Worm (Caenorhabditis elegans) whole organism, L1 larva: ENCODE measurements around the gene Y6E2A.7.

Source experiments
- C04F5.9 ChIP-seq: sonication (generic microtip); optimal IDR thresholded peaks from 2 replicates; lab custom pipeline; 2016; ENCODE audit warnings: missing genetic modification characterization, missing compliant biosample characterization
- C34B4.2 ChIP-seq: sonication (generic microtip); optimal IDR thresholded peaks from 2 replicates; lab custom pipeline; 2017; ENCODE audit warnings: mild to moderate bottlenecking, missing genetic modification characterization, missing compliant biosample characterization
- F16B12.6 ChIP-seq: fragments of 150-350 bp; optimal IDR thresholded peaks from 2 replicates; lab custom pipeline; 2014; ENCODE audit warnings: missing biosample characterization, missing genetic modification characterization
- aha-1 ChIP-seq: fragments of 150-350 bp; optimal IDR thresholded peaks from 2 replicates; lab custom pipeline; 2014; ENCODE audit warnings: missing biosample characterization, missing genetic modification characterization
- aly-2 ChIP-seq: fragments of 150-350 bp; optimal IDR thresholded peaks from 2 replicates; lab custom pipeline; 2014; ENCODE audit warnings: missing biosample characterization, missing genetic modification characterization
- ama-1 ChIP-seq: fragments of 150-350 bp; optimal IDR thresholded peaks from 2 replicates; lab custom pipeline; 2014
- blmp-1 ChIP-seq: fragments of 150-350 bp; optimal IDR thresholded peaks from 2 replicates; lab custom pipeline; 2014; ENCODE audit warnings: missing biosample characterization, missing genetic modification characterization
- ceh-82 ChIP-seq, 3 experiments: fragments of 150-350 bp in 1 of 3; sonication (generic microtip) in 2 of 3; optimal IDR thresholded peaks; 2 replicates each; lab custom pipeline; 2014 to 2017; ENCODE audit warnings: missing biosample characterization in 3 of 3, missing genetic modification characterization in 3 of 3
- ceh-88 ChIP-seq: fragments of 200-800 bp; sonication (Bioruptor generic); IDR thresholded peaks from 2 replicates; pipeline ENCODE4 v1.3.6; 2022; ENCODE audit warnings: missing genetic modification characterization, missing compliant biosample characterization
- dpl-1 ChIP-seq, 3 experiments: fragments of 150-350 bp in 2 of 3; sonication (generic microtip) in 1 of 3; optimal IDR thresholded peaks; 2 replicates each; lab custom pipeline; 2014 to 2017; ENCODE audit warnings: missing biosample characterization in 3 of 3, missing genetic modification characterization in 3 of 3, missing genetic modification reagents in 3 of 3
- dsc-1 ChIP-seq: sonication (generic microtip); optimal IDR thresholded peaks from 2 replicates; lab custom pipeline; 2016; ENCODE audit warnings: mild to moderate bottlenecking, missing genetic modification characterization, missing compliant biosample characterization
- efl-3 ChIP-seq: fragments of 200-800 bp; sonication (Bioruptor generic); optimal IDR thresholded peaks from 2 replicates; lab custom pipeline; 2018; ENCODE audit warnings: mild to moderate bottlenecking, missing genetic modification characterization, missing compliant biosample characterization
- egl-13 ChIP-seq: sonication (generic microtip); optimal IDR thresholded peaks from 2 replicates; lab custom pipeline; 2016; ENCODE audit warnings: missing genotype, missing genetic modification reagents, missing genetic modification characterization, missing compliant biosample characterization
- elt-2 ChIP-seq: sonication (generic microtip); optimal IDR thresholded peaks from 2 replicates; lab custom pipeline; 2016; ENCODE audit warnings: missing genetic modification characterization, mild to moderate bottlenecking, inconsistent platforms, missing compliant biosample characterization, missing genetic modification reagents
- elt-3 ChIP-seq, 6 experiments: fragments of 150-350 bp in 1 of 6; sonication (generic microtip); optimal IDR thresholded peaks; 2 replicates each; lab custom pipeline; 2017 to 2018; ENCODE audit warnings: missing biosample characterization in 6 of 6, missing genetic modification characterization in 6 of 6, inconsistent platforms in 1 of 6
- fkh-10 ChIP-seq: sonication (generic microtip); optimal IDR thresholded peaks from 2 replicates; lab custom pipeline; 2017; ENCODE audit warnings: missing biosample characterization, missing genetic modification reagents, missing genetic modification characterization
- fkh-8 ChIP-seq: sonication (generic microtip); optimal IDR thresholded peaks from 2 replicates; lab custom pipeline; 2016; ENCODE audit warnings: mild to moderate bottlenecking, missing genetic modification characterization, missing compliant biosample characterization
- fos-1 ChIP-seq: fragments of 150-350 bp; optimal IDR thresholded peaks from 2 replicates; lab custom pipeline; 2014; ENCODE audit warnings: missing biosample characterization, missing genetic modification characterization
- grh-1 ChIP-seq: fragments of 200-800 bp; sonication (Bioruptor generic); IDR thresholded peaks from 2 replicates; pipeline ENCODE4 v1.3.6; 2022; ENCODE audit warnings: missing genetic modification reagents, missing genetic modification characterization, missing compliant biosample characterization
- hlh-17 ChIP-seq: fragments of 200-800 bp; sonication (Bioruptor generic); optimal IDR thresholded peaks from 2 replicates; lab custom pipeline; 2018; ENCODE audit warnings: missing genetic modification characterization, mild to moderate bottlenecking, missing compliant biosample characterization, moderate library complexity, borderline replicate concordance
- irx-1 ChIP-seq: sonication (generic microtip); optimal IDR thresholded peaks from 2 replicates; lab custom pipeline; 2016; ENCODE audit warnings: missing genetic modification characterization, missing compliant biosample characterization
- isw-1 ChIP-seq: fragments of 200-800 bp; sonication (Bioruptor generic); IDR thresholded peaks from 2 replicates; pipeline ENCODE4 v1.3.6; 2022; ENCODE audit warnings: missing genetic modification characterization, missing compliant biosample characterization
- jun-1 ChIP-seq: fragments of 150-350 bp; optimal IDR thresholded peaks from 2 replicates; lab custom pipeline; 2014; ENCODE audit warnings: missing biosample characterization, missing genetic modification reagents, missing genetic modification characterization
- lin-13 ChIP-seq: fragments of 150-350 bp; optimal IDR thresholded peaks from 2 replicates; lab custom pipeline; 2014; ENCODE audit warnings: missing biosample characterization, missing genetic modification reagents, missing genetic modification characterization
- lin-14 ChIP-seq: fragments of 200-800 bp; sonication (Bioruptor generic); optimal IDR thresholded peaks from 2 replicates; lab custom pipeline; 2018; ENCODE audit warnings: mild to moderate bottlenecking, missing genetic modification characterization, moderate library complexity, missing compliant biosample characterization
- lin-35 ChIP-seq, 2 experiments: fragments of 150-350 bp; optimal IDR thresholded peaks; 2 replicates each; lab custom pipeline; 2014; ENCODE audit warnings: missing biosample characterization in 2 of 2, missing genetic modification characterization in 2 of 2, missing genetic modification reagents in 2 of 2
- lin-39 ChIP-seq: fragments of 150-350 bp; optimal IDR thresholded peaks from 2 replicates; lab custom pipeline; 2014; ENCODE audit warnings: missing biosample characterization, missing genetic modification reagents, missing genetic modification characterization
- lir-3 ChIP-seq: sonication (generic microtip); optimal IDR thresholded peaks from 2 replicates; lab custom pipeline; 2016; ENCODE audit warnings: mild to moderate bottlenecking, missing genetic modification characterization, moderate library complexity, missing compliant biosample characterization; ENCODE audit not compliant: poor library complexity
- lsy-2 ChIP-seq, 2 experiments: fragments of 150-350 bp; optimal IDR thresholded peaks; 2 replicates each; lab custom pipeline; 2014; ENCODE audit warnings: missing biosample characterization in 2 of 2, missing genetic modification characterization in 2 of 2
- mab-9 ChIP-seq: fragments of 200-800 bp; sonication (Bioruptor generic); IDR thresholded peaks from 2 replicates; pipeline ENCODE4 v1.3.6; 2022; ENCODE audit warnings: missing genetic modification reagents, missing genetic modification characterization, missing compliant biosample characterization
- mdl-1 ChIP-seq, 2 experiments: fragments of 150-350 bp; optimal IDR thresholded peaks; 2 replicates each; lab custom pipeline; 2014 to 2017; ENCODE audit warnings: missing biosample characterization in 2 of 2, missing genetic modification characterization in 2 of 2, inconsistent platforms in 1 of 2
- mep-1 ChIP-seq: fragments of 150-350 bp; optimal IDR thresholded peaks from 2 replicates; lab custom pipeline; 2014; ENCODE audit warnings: missing biosample characterization, missing genetic modification characterization
- nhr-12 ChIP-seq: sonication (generic microtip); optimal IDR thresholded peaks from 2 replicates; lab custom pipeline; 2017; ENCODE audit warnings: missing biosample characterization, missing genetic modification characterization
- nhr-20 ChIP-seq: sonication (generic microtip); optimal IDR thresholded peaks from 2 replicates; lab custom pipeline; 2016; ENCODE audit warnings: mild to moderate bottlenecking, missing genetic modification characterization, missing compliant biosample characterization
- nhr-237 ChIP-seq: fragments of 150-350 bp; optimal IDR thresholded peaks from 2 replicates; lab custom pipeline; 2014; ENCODE audit warnings: missing biosample characterization, missing genetic modification characterization
- nhr-47 ChIP-seq: sonication (generic microtip); optimal IDR thresholded peaks from 2 replicates; lab custom pipeline; 2016; ENCODE audit warnings: mild to moderate bottlenecking, missing genetic modification characterization, moderate library complexity, missing compliant biosample characterization
- nhr-84 ChIP-seq: sonication (generic microtip); optimal IDR thresholded peaks from 2 replicates; lab custom pipeline; 2017; ENCODE audit warnings: missing biosample characterization, missing genetic modification characterization
- pqm-1 ChIP-seq: sonication (generic microtip); optimal IDR thresholded peaks from 3 replicates; lab custom pipeline; 2017; ENCODE audit warnings: missing biosample characterization, missing genetic modification characterization
- rnt-1 ChIP-seq: sonication (generic microtip); optimal IDR thresholded peaks from 2 replicates; lab custom pipeline; 2016; ENCODE audit warnings: mild to moderate bottlenecking, missing genetic modification characterization, moderate library complexity, missing compliant biosample characterization
- skn-1 ChIP-seq: fragments of 150-350 bp; optimal IDR thresholded peaks from 2 replicates; lab custom pipeline; 2014; ENCODE audit warnings: missing biosample characterization, missing genetic modification characterization
- snpc-4 ChIP-seq: fragments of 150-350 bp; optimal IDR thresholded peaks from 2 replicates; lab custom pipeline; 2014; ENCODE audit warnings: missing biosample characterization, missing genetic modification characterization
- snu-23 ChIP-seq: sonication (generic microtip); optimal IDR thresholded peaks from 2 replicates; lab custom pipeline; 2016; ENCODE audit warnings: missing genetic modification characterization, missing compliant biosample characterization
- sox-4 ChIP-seq: sonication (generic microtip); optimal IDR thresholded peaks from 2 replicates; lab custom pipeline; 2016; ENCODE audit warnings: missing genetic modification characterization, missing compliant biosample characterization
- swsn-7 ChIP-seq: sonication (generic microtip); optimal IDR thresholded peaks from 2 replicates; lab custom pipeline; 2016; ENCODE audit warnings: missing genetic modification characterization, missing compliant biosample characterization
- tbx-2 ChIP-seq: sonication (generic microtip); optimal IDR thresholded peaks from 2 replicates; lab custom pipeline; 2016; ENCODE audit warnings: missing genetic modification characterization, missing compliant biosample characterization
- unc-30 ChIP-seq: sonication (generic microtip); optimal IDR thresholded peaks from 2 replicates; lab custom pipeline; 2017; ENCODE audit warnings: missing biosample characterization, missing genetic modification characterization
- unc-62 ChIP-seq: fragments of 150-350 bp; optimal IDR thresholded peaks from 2 replicates; lab custom pipeline; 2014; ENCODE audit warnings: missing biosample characterization, missing genetic modification reagents, missing genetic modification characterization
- unc-86 ChIP-seq: sonication (generic microtip); optimal IDR thresholded peaks from 2 replicates; lab custom pipeline; 2016; ENCODE audit warnings: missing genetic modification characterization, missing compliant biosample characterization
- unc-98 ChIP-seq: fragments of 200-800 bp; sonication (Bioruptor generic); IDR thresholded peaks from 2 replicates; pipeline ENCODE4 v1.3.6; 2022; ENCODE audit warnings: missing genetic modification characterization, missing compliant biosample characterization
- xbp-1 ChIP-seq: sonication (generic microtip); optimal IDR thresholded peaks from 2 replicates; lab custom pipeline; 2016; ENCODE audit warnings: missing genetic modification characterization, missing compliant biosample characterization
- zag-1 ChIP-seq: fragments of 150-350 bp; optimal IDR thresholded peaks from 2 replicates; lab custom pipeline; 2014; ENCODE audit warnings: missing biosample characterization, missing genetic modification characterization
- ztf-11 ChIP-seq, 2 experiments: sonication (generic microtip); optimal IDR thresholded peaks; 2 replicates each; lab custom pipeline; 2016 to 2017; ENCODE audit warnings: missing genetic modification characterization in 2 of 2, missing biosample characterization in 1 of 2, missing compliant biosample characterization in 1 of 2
- ztf-4 ChIP-seq: fragments of 150-350 bp; optimal IDR thresholded peaks from 2 replicates; lab custom pipeline; 2014; ENCODE audit warnings: missing biosample characterization, missing genetic modification characterization

The Y6E2A.7 gene

DNA sequence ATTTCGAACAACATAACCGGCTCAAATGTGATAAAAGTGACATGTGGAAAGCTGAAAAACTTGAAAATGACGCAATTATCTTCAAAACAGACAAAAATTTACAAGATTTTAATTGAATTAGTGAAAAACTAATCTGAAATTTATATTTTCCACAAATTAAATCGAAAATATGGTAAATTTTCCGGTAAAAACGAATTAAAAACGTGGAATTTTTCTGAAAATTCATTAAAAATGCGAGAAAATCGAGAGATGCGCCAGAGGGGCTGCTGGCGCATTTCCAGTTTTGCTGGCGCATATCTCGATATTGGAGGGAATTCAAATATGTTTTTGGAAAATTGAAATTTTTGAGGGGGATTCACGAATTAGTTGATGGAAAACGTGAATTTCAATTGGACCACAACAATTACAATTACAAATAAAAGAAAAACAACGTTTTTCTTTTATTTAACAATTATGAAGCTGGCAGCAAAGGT lies 46.5 kb downstream of the Y6E2A.7 start, which contains the start of the genes haf-3 and F57A10.2 (continued):
- peak; percentile 91 for TF ChIP-seq lin-13
- no peak for TF ChIP-seq hlh-17 (GFP tag; lab: Kevin White, UChicago)
- peak; percentile 99 for TF ChIP-seq dpl-1 (GFP tag; optimal IDR thresholded peaks at IDR 0.05; lab: Kevin White, UChicago)
- TF ChIP-seq snu-23 (GFP tag; lab: Kevin White, UChicago), result peak; percentile 97
- peak; percentile 4 to 83 for TF ChIP-seq ztf-11 (tag; optimal IDR thresholded peaks at IDR 0.05; lab: Kevin White, UChicago)
- TF ChIP-seq efl-3 (GFP tag; lab: Kevin White, UChicago), result peak; percentile 60
- peak; percentile 87 for TF ChIP-seq aly-2 (tag; lab: Kevin White, UChicago)
- TF ChIP-seq unc-62 (GFP tag; lab: Kevin White, UChicago), result no peak
- TF ChIP-seq unc-30 (tag; lab: Kevin White, UChicago), result no peak
- peak; percentile 95 for TF ChIP-seq nhr-20 (tag; lab: Kevin White, UChicago)
- TF ChIP-seq swsn-7, result peak; percentile 95
- TF ChIP-seq irx-1, result peak; percentile 92
- peak; percentile 79 for TF ChIP-seq blmp-1 (tag; lab: Kevin White, UChicago)
- TF ChIP-seq ceh-82 (tag; optimal IDR thresholded peaks at IDR 0.05; lab: Kevin White, UChicago), result peak; percentile 96 to 97 (median 97)
- TF ChIP-seq egl-13, result peak; percentile 92
- peak in 1 of 2 experiments; percentile 88 for TF ChIP-seq mdl-1 (tag; optimal IDR thresholded peaks at IDR 0.05; lab: Kevin White, UChicago)
- TF ChIP-seq isw-1, result peak; percentile 91
- TF ChIP-seq dsc-1 (tag; lab: Kevin White, UChicago), result peak; percentile 97
- peak; percentile 97 for TF ChIP-seq rnt-1
- TF ChIP-seq grh-1, result peak; percentile 93
- peak; percentile 91 for TF ChIP-seq skn-1 (tag; lab: Kevin White, UChicago)
- TF ChIP-seq C04F5.9 (tag; lab: Kevin White, UChicago), result peak; percentile 66
- peak; percentile 75 for TF ChIP-seq fkh-10
- TF ChIP-seq snpc-4, result peak; percentile 92
- TF ChIP-seq zag-1, result peak; percentile 58
- peak; percentile 54 for TF ChIP-seq aha-1
- peak; percentile 98 for TF ChIP-seq mep-1 (tag; lab: Kevin White, UChicago)
- peak; percentile 69; the same call in 1 of the 2 replicates for TF ChIP-seq ceh-88 (GFP tag; lab: Robert Waterston, UW)
- TF ChIP-seq jun-1, result peak; percentile 82
- TF ChIP-seq unc-86 (tag; lab: Kevin White, UChicago), result peak; percentile 92
- peak in 5 of 6 experiments; percentile 25 to 90 (median 45) for TF ChIP-seq elt-3 (tag; optimal IDR thresholded peaks at IDR 0.05; lab: Kevin White, UChicago)
- TF ChIP-seq nhr-47, result peak; percentile 97
- no peak for TF ChIP-seq unc-98 (GFP tag; lab: Robert Waterston, UW)
- no peak for TF ChIP-seq pqm-1 (tag; lab: Kevin White, UChicago)
- TF ChIP-seq tbx-2 (tag; lab: Kevin White, UChicago), result peak; percentile 94
- TF ChIP-seq fkh-8 (tag; lab: Kevin White, UChicago), result peak; percentile 92
- no peak for TF ChIP-seq nhr-84
- TF ChIP-seq lin-39 (tag; lab: Kevin White, UChicago), result peak; percentile 94
- TF ChIP-seq lin-14 (GFP tag; lab: Kevin White, UChicago), result peak; percentile 95
- TF ChIP-seq F16B12.6 (tag; lab: Kevin White, UChicago), result peak; percentile 66
- TF ChIP-seq nhr-237 (tag; lab: Kevin White, UChicago), result peak; percentile 50
- TF ChIP-seq lsy-2 (tag; optimal IDR thresholded peaks at IDR 0.05; lab: Kevin White, UChicago), result peak; percentile 94 to 95
- TF ChIP-seq lin-35 (GFP tag; optimal IDR thresholded peaks at IDR 0.05; lab: Kevin White, UChicago), result peak; percentile 99
- peak; percentile 70 for TF ChIP-seq ztf-4 (tag; lab: Kevin White, UChicago)
- TF ChIP-seq ama-1 (lab: Kevin White, UChicago), result peak; percentile 53
- TF ChIP-seq sox-4 (tag; lab: Kevin White, UChicago), result peak; percentile 87
- TF ChIP-seq xbp-1 (tag; lab: Kevin White, UChicago), result peak; percentile 95
- TF ChIP-seq C34B4.2, result peak; percentile 6
- no peak for TF ChIP-seq nhr-12
- TF ChIP-seq lir-3 (tag; lab: Kevin White, UChicago), result peak; percentile 76
- TF ChIP-seq fos-1 (tag; lab: Kevin White, UChicago), result peak; percentile 82
- TF ChIP-seq elt-2, result peak; percentile 80
- peak; percentile 85 for TF ChIP-seq mab-9 (GFP tag; lab: Robert Waterston, UW)
